Fruit fly (Drosophila melanogaster) whole organism, prepupa: Measurements from ENCODE around the gene CG46434.

Experiments
- CG3032 ChIP-seq: fragments of 200-800 bp; optimal IDR thresholded peaks from 2 replicates; lab custom pipeline; 2019; ENCODE audit warnings: missing biosample characterization, mild to moderate bottlenecking, missing genetic modification characterization, moderate library complexity
- CG32006 ChIP-seq: fragments of 200-800 bp; sonication (Bioruptor generic); optimal IDR thresholded peaks from 3 replicates; lab custom pipeline; 2017; ENCODE audit warnings: missing biosample characterization, mild to moderate bottlenecking, missing genetic modification characterization
- CG6163 ChIP-seq: fragments of 200-800 bp; sonication (Bioruptor generic); IDR thresholded peaks from 3 replicates; pipeline ENCODE4 v1.3.6; 2022; ENCODE audit warnings: missing biosample characterization, missing genetic modification characterization
- CG7368 ChIP-seq: fragments of 200-800 bp; sonication (Bioruptor generic); optimal IDR thresholded peaks from 3 replicates; lab custom pipeline; 2016; ENCODE audit warnings: missing biosample characterization, missing genetic modification characterization
- CG8119 ChIP-seq: fragments of 200-800 bp; sonication (Bioruptor generic); IDR thresholded peaks from 3 replicates; pipeline ENCODE4 v1.3.6; 2022; ENCODE audit warnings: missing biosample characterization, missing genetic modification characterization
- Eip75B ChIP-seq: fragments of 200-800 bp; sonication (Bioruptor generic); optimal IDR thresholded peaks from 3 replicates; lab custom pipeline; 2016; ENCODE audit warnings: missing biosample characterization, missing genetic modification characterization
- Eip93F ChIP-seq: fragments of 200-800 bp; sonication (Bioruptor generic); optimal IDR thresholded peaks from 2 replicates; lab custom pipeline; 2016; ENCODE audit warnings: missing biosample characterization, mild to moderate bottlenecking, missing genetic modification characterization
- Gug ChIP-seq: fragments of 200-800 bp; sonication (Bioruptor generic); IDR thresholded peaks from 2 replicates; pipeline ENCODE4 v1.3.6; 2022; ENCODE audit warnings: missing biosample characterization, missing genetic modification characterization
- Smox ChIP-seq: fragments of 200-800 bp; sonication (Bioruptor generic); optimal IDR thresholded peaks from 3 replicates; lab custom pipeline; 2016; ENCODE audit warnings: missing biosample characterization, missing genetic modification characterization
- esn ChIP-seq: fragments of 200-800 bp; sonication (Bioruptor generic); optimal IDR thresholded peaks from 2 replicates; lab custom pipeline; 2016; ENCODE audit warnings: missing biosample characterization, mild to moderate bottlenecking, missing genetic modification characterization, moderate library complexity
- fd85E ChIP-seq: fragments of 200-800 bp; sonication (Bioruptor generic); optimal IDR thresholded peaks from 3 replicates; lab custom pipeline; 2016; ENCODE audit warnings: missing biosample characterization, missing genetic modification characterization
- vri ChIP-seq: fragments of 200-800 bp; sonication (Bioruptor generic); optimal IDR thresholded peaks from 3 replicates; lab custom pipeline; 2016; ENCODE audit warnings: missing biosample characterization, mild to moderate bottlenecking, missing genetic modification characterization

dm6 chr3L:19552136-19552773 is 8.2 kb upstream of the CG46434 start, which contains the start of the genes Ltn1 and CG9300:
- TF ChIP-seq CG7368 (GFP tag; lab: Kevin White, UChicago) (no peak), Gug (GFP tag; lab: Robert Waterston, UW) (no peak), CG8119 (GFP tag; lab: Robert Waterston, UW) (no peak), CG6163 (GFP tag; lab: Robert Waterston, UW) (no peak), fd85E (GFP tag; lab: Kevin White, UChicago) (no peak), esn (GFP tag; lab: Kevin White, UChicago) (no peak), Smox (GFP tag; lab: Kevin White, UChicago) (no peak), vri (GFP tag; lab: Kevin White, UChicago) (no peak), Eip93F (GFP tag; lab: Kevin White, UChicago) (no peak), Eip75B (no peak), CG3032 (no peak), CG32006 (GFP tag; lab: Kevin White, UChicago) (no peak)
